Fruit fly (Drosophila melanogaster) whole organism, embryonic: Measurements from ENCODE around the gene da.

Experiments used
- Abd-B ChIP-seq: fragments of 200-800 bp; sonication (Bioruptor generic); optimal IDR thresholded peaks from 2 replicates; lab custom pipeline; 2018; ENCODE audit warnings: missing biosample characterization, mild to moderate bottlenecking, missing genetic modification characterization, moderate library complexity
- C15 ChIP-seq: fragments of 200-800 bp; sonication (Bioruptor generic); IDR thresholded peaks from 3 replicates; pipeline ENCODE4 v1.3.6; 2022; ENCODE audit warnings: missing biosample characterization, missing genetic modification characterization
- CG10209 ChIP-seq: fragments of 200-800 bp; sonication (Bioruptor generic); optimal IDR thresholded peaks from 3 replicates; lab custom pipeline; 2017; ENCODE audit warnings: missing biosample characterization, mild to moderate bottlenecking, missing genetic modification characterization, missing genetic modification reagents
- CG15514 ChIP-seq: fragments of 200-800 bp; sonication (Bioruptor generic); optimal IDR thresholded peaks from 3 replicates; lab custom pipeline; 2017; ENCODE audit warnings: missing biosample characterization, missing genetic modification characterization, mild to moderate bottlenecking, moderate library complexity, missing genetic modification reagents
- CG34376 ChIP-seq: fragments of 200-800 bp; sonication (Bioruptor generic); optimal IDR thresholded peaks from 2 replicates; lab custom pipeline; 2018; ENCODE audit warnings: missing biosample characterization, mild to moderate bottlenecking, missing genetic modification characterization
- CG8359 ChIP-seq: fragments of 200-800 bp; sonication (Bioruptor generic); optimal IDR thresholded peaks from 2 replicates; lab custom pipeline; 2017; ENCODE audit warnings: missing biosample characterization, mild to moderate bottlenecking, missing genetic modification characterization, borderline replicate concordance
- GATAe ChIP-seq: fragments of 200-800 bp; sonication (Bioruptor generic); conservative IDR thresholded peaks from 2 replicates; pipeline ENCODE4 v1.3.6; 2022; ENCODE audit warnings: missing biosample characterization, missing genetic modification characterization
- Gug ChIP-seq: fragments of 200-800 bp; sonication (Bioruptor generic); IDR thresholded peaks from 4 replicates; pipeline ENCODE4 v1.3.6; 2022; ENCODE audit warnings: missing biosample characterization, missing genetic modification characterization
- NC2α ChIP-seq: fragments of 200-800 bp; sonication (Bioruptor generic); optimal IDR thresholded peaks from 2 replicates; lab custom pipeline; 2016; ENCODE audit warnings: missing biosample characterization, missing genetic modification characterization
- dimm ChIP-seq: fragments of 200-800 bp; sonication (Bioruptor generic); IDR thresholded peaks from 2 replicates; pipeline ENCODE4 v1.3.6; 2022; ENCODE audit warnings: missing biosample characterization, missing genetic modification characterization
- hbn ChIP-seq: fragments of 200-800 bp; sonication (Bioruptor generic); IDR thresholded peaks from 2 replicates; pipeline ENCODE4 v1.3.6; 2022; ENCODE audit warnings: missing biosample characterization, missing genetic modification characterization; ENCODE audit not compliant: partially characterized antibody
- insv ChIP-seq, 2 experiments: fragments of 200-800 bp; sonication (Bioruptor generic); optimal IDR thresholded peaks; 3 replicates each; lab custom pipeline; 2016 to 2018; ENCODE audit warnings: missing biosample characterization in 2 of 2, missing genetic modification characterization in 2 of 2
- yki ChIP-seq: fragments of >200 bp; optimal IDR thresholded peaks from 3 replicates; lab custom pipeline; 2018

DNA sequence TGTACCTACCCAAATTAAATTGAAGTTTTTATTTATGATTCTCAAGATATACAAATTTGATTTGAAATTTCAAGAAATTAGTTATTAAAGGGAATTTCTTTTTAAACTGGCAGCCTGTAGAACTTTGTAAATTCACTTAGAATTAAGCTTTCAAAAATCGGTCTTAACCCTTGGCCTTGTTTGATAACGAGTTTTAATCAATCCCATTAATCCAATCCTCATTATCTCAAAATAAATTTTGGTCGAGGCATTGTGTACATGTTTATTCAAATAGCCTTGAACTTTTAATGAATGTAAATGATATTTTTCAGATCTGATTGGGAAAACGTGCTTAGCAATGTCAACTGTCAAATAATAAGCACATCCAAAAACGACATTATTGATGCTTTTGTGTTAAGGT lies 48.1 kb upstream of the da start:
- TF ChIP-seq CG8359 (no peak), Abd-B (GFP tag; lab: Kevin White, UChicago) (no peak), C15 (GFP tag; lab: Robert Waterston, UW) (no peak), NC2α (GFP tag; lab: Kevin White, UChicago) (no peak), GATAe (GFP tag; lab: Robert Waterston, UW) (no peak), dimm (no peak), hbn (GFP tag; lab: Robert Waterston, UW) (no peak), CG15514 (GFP tag; lab: Kevin White, UChicago) (no peak), CG34376 (GFP tag; lab: Kevin White, UChicago) (no peak), insv (GFP tag; optimal IDR thresholded peaks at IDR 0.05; lab: Kevin White, UChicago) (no peak), yki (lab: Kevin White, UChicago) (no peak), Gug (GFP tag; lab: Robert Waterston, UW) (no peak), CG10209 (GFP tag; lab: Kevin White, UChicago) (no peak)
